Fruit fly (Drosophila melanogaster) whole organism, embryonic: ENCODE measurements around the gene Atg5.

Experiments used
- B-H2 ChIP-seq: fragments of 200-800 bp; sonication (Bioruptor generic); optimal IDR thresholded peaks from 2 replicates; lab custom pipeline; 2018; ENCODE audit warnings: missing biosample characterization, mild to moderate bottlenecking, missing genetic modification characterization
- CG10431 ChIP-seq: fragments of 200-800 bp; sonication (Bioruptor generic); optimal IDR thresholded peaks from 3 replicates; lab custom pipeline; 2018; ENCODE audit warnings: missing biosample characterization, mild to moderate bottlenecking, missing genetic modification characterization
- CG10959 ChIP-seq: fragments of 200-800 bp; sonication (Bioruptor generic); IDR thresholded peaks from 2 replicates; pipeline ENCODE4 v1.3.6; 2022; ENCODE audit warnings: missing biosample characterization, missing genetic modification characterization
- CG10979 ChIP-seq: fragments of 200-800 bp; sonication (Bioruptor generic); optimal IDR thresholded peaks from 2 replicates; lab custom pipeline; 2018; ENCODE audit warnings: missing biosample characterization, mild to moderate bottlenecking, missing genetic modification characterization, moderate library complexity
- CG12236 ChIP-seq: fragments of 200-800 bp; sonication (Bioruptor generic); optimal IDR thresholded peaks from 2 replicates; lab custom pipeline; 2016; ENCODE audit warnings: missing biosample characterization, missing genetic modification characterization
- CG14860 ChIP-seq: fragments of 200-800 bp; sonication (Bioruptor generic); IDR thresholded peaks from 3 replicates; pipeline ENCODE4 v1.3.6; 2022; ENCODE audit warnings: missing biosample characterization, missing genetic modification characterization; ENCODE audit not compliant: partially characterized antibody
- CG15269 ChIP-seq: fragments of 200-800 bp; sonication (Bioruptor generic); optimal IDR thresholded peaks from 2 replicates; lab custom pipeline; 2018; ENCODE audit warnings: missing biosample characterization, mild to moderate bottlenecking, missing genetic modification characterization, moderate library complexity
- CG1602 ChIP-seq: fragments of 200-800 bp; sonication (Bioruptor generic); optimal IDR thresholded peaks from 3 replicates; lab custom pipeline; 2016; ENCODE audit warnings: missing biosample characterization, missing genetic modification characterization
- CG1647 ChIP-seq: fragments of 200-800 bp; sonication (Bioruptor generic); optimal IDR thresholded peaks from 3 replicates; lab custom pipeline; 2016; ENCODE audit warnings: missing biosample characterization, missing genetic modification characterization
- CG18262 ChIP-seq: fragments of 200-800 bp; optimal IDR thresholded peaks from 3 replicates; lab custom pipeline; 2019; ENCODE audit warnings: missing biosample characterization, mild to moderate bottlenecking, missing genetic modification characterization, moderate library complexity
- CG18599 ChIP-seq: fragments of 200-800 bp; sonication (Bioruptor generic); optimal IDR thresholded peaks from 3 replicates; lab custom pipeline; 2017; ENCODE audit warnings: missing biosample characterization, missing genetic modification characterization, mild to moderate bottlenecking, moderate library complexity, missing genetic modification reagents
- CG31365 ChIP-seq: fragments of 200-800 bp; sonication (Bioruptor generic); optimal IDR thresholded peaks from 2 replicates; lab custom pipeline; 2018; ENCODE audit warnings: missing biosample characterization, mild to moderate bottlenecking, missing genetic modification characterization
- CG3281 ChIP-seq: fragments of 200-800 bp; sonication (Bioruptor generic); optimal IDR thresholded peaks from 3 replicates; lab custom pipeline; 2017; ENCODE audit warnings: missing biosample characterization, mild to moderate bottlenecking, missing genetic modification characterization
- CG3407 ChIP-seq: fragments of 200-800 bp; sonication (Bioruptor generic); optimal IDR thresholded peaks from 2 replicates; lab custom pipeline; 2018; ENCODE audit warnings: missing biosample characterization, mild to moderate bottlenecking, missing genetic modification characterization
- CG4617 ChIP-seq: fragments of 200-800 bp; sonication (Bioruptor generic); optimal IDR thresholded peaks from 3 replicates; lab custom pipeline; 2016; ENCODE audit warnings: missing biosample characterization, missing genetic modification characterization, borderline replicate concordance
- CG6254 ChIP-seq: fragments of 200-800 bp; sonication (Bioruptor generic); optimal IDR thresholded peaks from 3 replicates; lab custom pipeline; 2017; ENCODE audit warnings: mild to moderate bottlenecking, missing biosample characterization, missing genetic modification reagents, missing genetic modification characterization
- CG6683 ChIP-seq: fragments of 200-800 bp; sonication (Bioruptor generic); optimal IDR thresholded peaks from 2 replicates; lab custom pipeline; 2017; ENCODE audit warnings: missing biosample characterization, mild to moderate bottlenecking, missing genetic modification characterization, missing genetic modification reagents
- CG7839 ChIP-seq: fragments of 200-800 bp; sonication (Bioruptor generic); optimal IDR thresholded peaks from 3 replicates; lab custom pipeline; 2018; ENCODE audit warnings: missing biosample characterization, mild to moderate bottlenecking, missing genetic modification characterization, moderate library complexity
- CG8290 ChIP-seq, 3 experiments: fragments of 200-800 bp; sonication (Bioruptor generic); optimal IDR thresholded peaks; 2 replicates each; lab custom pipeline; 2016 to 2019; ENCODE audit warnings: missing biosample characterization in 3 of 3, missing genetic modification characterization in 3 of 3, mild to moderate bottlenecking in 2 of 3, moderate library complexity in 1 of 3
- CG8478 ChIP-seq: fragments of >200 bp; optimal IDR thresholded peaks from 2 replicates; lab custom pipeline; 2018
- CrebB ChIP-seq: fragments of 200-800 bp; sonication (Bioruptor generic); optimal IDR thresholded peaks from 3 replicates; lab custom pipeline; 2018; ENCODE audit warnings: missing biosample characterization, mild to moderate bottlenecking, missing genetic modification characterization
- Dbx ChIP-seq: fragments of 200-800 bp; sonication (Bioruptor generic); IDR thresholded peaks from 3 replicates; pipeline ENCODE4 v1.3.6; 2022; ENCODE audit warnings: missing biosample characterization, missing genetic modification characterization
- Doc2 ChIP-seq: fragments of 200-800 bp; sonication (Bioruptor generic); IDR thresholded peaks from 2 replicates; pipeline ENCODE4 v1.3.6; 2022; ENCODE audit warnings: missing biosample characterization, missing genetic modification characterization
- Gsc ChIP-seq: fragments of 200-800 bp; sonication (Bioruptor generic); IDR thresholded peaks from 2 replicates; pipeline ENCODE4 v1.3.6; 2022; ENCODE audit warnings: missing biosample characterization, missing genetic modification characterization
- HHEX ChIP-seq: fragments of 200-800 bp; sonication (Bioruptor generic); optimal IDR thresholded peaks from 3 replicates; lab custom pipeline; 2017; ENCODE audit warnings: missing biosample characterization, mild to moderate bottlenecking, missing genetic modification characterization, missing genetic modification reagents
- Oli ChIP-seq: fragments of 200-800 bp; sonication (Bioruptor generic); optimal IDR thresholded peaks from 2 replicates; lab custom pipeline; 2018; ENCODE audit warnings: missing biosample characterization, mild to moderate bottlenecking, missing genetic modification characterization, moderate library complexity
- Opbp ChIP-seq: fragments of 200-800 bp; sonication (Bioruptor generic); IDR thresholded peaks from 3 replicates; pipeline ENCODE4 v1.3.6; 2022; ENCODE audit warnings: missing biosample characterization, missing genetic modification characterization; ENCODE audit not compliant: partially characterized antibody
- Optix ChIP-seq: fragments of 200-800 bp; sonication (Bioruptor generic); IDR thresholded peaks from 3 replicates; pipeline ENCODE4 v1.3.6; 2022; ENCODE audit warnings: missing biosample characterization, missing genetic modification characterization
- Rfx ChIP-seq: fragments of 200-800 bp; sonication (Bioruptor generic); IDR thresholded peaks from 2 replicates; pipeline ENCODE4 v1.3.6; 2022; ENCODE audit warnings: missing biosample characterization, missing genetic modification characterization
- Sry-δ ChIP-seq: fragments of 200-800 bp; sonication (Bioruptor generic); optimal IDR thresholded peaks from 2 replicates; lab custom pipeline; 2016; ENCODE audit warnings: missing biosample characterization, missing genetic modification characterization
- amos ChIP-seq: fragments of 200-800 bp; sonication (Bioruptor generic); IDR thresholded peaks from 2 replicates; pipeline ENCODE4 v1.3.6; 2022; ENCODE audit warnings: missing biosample characterization, missing genetic modification characterization; ENCODE audit not compliant: partially characterized antibody
- ase ChIP-seq: fragments of 200-800 bp; sonication (Bioruptor generic); IDR thresholded peaks from 3 replicates; pipeline ENCODE4 v1.3.6; 2022; ENCODE audit warnings: missing biosample characterization, missing genetic modification characterization
- az2 ChIP-seq: fragments of 200-800 bp; sonication (Bioruptor generic); optimal IDR thresholded peaks from 3 replicates; lab custom pipeline; 2016; ENCODE audit warnings: missing biosample characterization, missing genetic modification characterization
- bab2 ChIP-seq: fragments of 200-800 bp; sonication (Bioruptor generic); optimal IDR thresholded peaks from 2 replicates; lab custom pipeline; 2016; ENCODE audit warnings: missing biosample characterization, missing genetic modification characterization
- bsh ChIP-seq, 2 experiments: fragments of 200-800 bp; sonication (Bioruptor generic); optimal IDR thresholded peaks; 2 replicates each; lab custom pipeline; 2017 to 2018; ENCODE audit warnings: mild to moderate bottlenecking in 2 of 2, missing biosample characterization in 2 of 2, missing genetic modification characterization in 2 of 2, moderate library complexity in 1 of 2
- btn ChIP-seq: fragments of 200-800 bp; sonication (Bioruptor generic); optimal IDR thresholded peaks from 2 replicates; lab custom pipeline; 2016; ENCODE audit warnings: missing biosample characterization, missing genetic modification characterization
- cas ChIP-seq: fragments of 200-800 bp; sonication (Bioruptor generic); IDR thresholded peaks from 2 replicates; pipeline ENCODE4 v1.3.6; 2022; ENCODE audit warnings: missing biosample characterization, missing genetic modification characterization
- crc ChIP-seq: fragments of 200-800 bp; sonication (Bioruptor generic); optimal IDR thresholded peaks from 2 replicates; lab custom pipeline; 2016; ENCODE audit warnings: missing biosample characterization, missing genetic modification characterization
- dan ChIP-seq: fragments of 200-800 bp; sonication (Bioruptor generic); IDR thresholded peaks from 2 replicates; pipeline ENCODE4 v1.3.6; 2022; ENCODE audit warnings: missing biosample characterization, missing genetic modification characterization
- dati ChIP-seq: fragments of 200-800 bp; sonication (Bioruptor generic); IDR thresholded peaks from 2 replicates; pipeline ENCODE4 v1.3.6; 2022; ENCODE audit warnings: missing biosample characterization, missing genetic modification characterization
- fd3F ChIP-seq: fragments of 200-800 bp; sonication (Bioruptor generic); optimal IDR thresholded peaks from 2 replicates; lab custom pipeline; 2018; ENCODE audit warnings: missing biosample characterization, mild to moderate bottlenecking, missing genetic modification characterization, moderate library complexity
- ind ChIP-seq: fragments of 200-800 bp; sonication (Bioruptor generic); optimal IDR thresholded peaks from 3 replicates; lab custom pipeline; 2016; ENCODE audit warnings: missing biosample characterization, missing genetic modification characterization
- mam ChIP-seq: fragments of 200-800 bp; sonication (Bioruptor generic); optimal IDR thresholded peaks from 3 replicates; lab custom pipeline; 2016; ENCODE audit warnings: missing biosample characterization, missing genetic modification characterization
- odd ChIP-seq: fragments of 200-800 bp; sonication (Bioruptor generic); optimal IDR thresholded peaks from 2 replicates; lab custom pipeline; 2017; ENCODE audit warnings: missing biosample characterization, mild to moderate bottlenecking, missing genetic modification characterization
- org-1 ChIP-seq: fragments of 200-800 bp; sonication (Bioruptor generic); optimal IDR thresholded peaks from 2 replicates; lab custom pipeline; 2017; ENCODE audit warnings: missing biosample characterization, missing genetic modification characterization
- sr ChIP-seq: fragments of 200-800 bp; sonication (Bioruptor generic); IDR thresholded peaks from 3 replicates; pipeline ENCODE4 v1.3.6; 2022; ENCODE audit warnings: missing biosample characterization, missing genetic modification characterization
- tap ChIP-seq: fragments of 200-800 bp; optimal IDR thresholded peaks from 3 replicates; lab custom pipeline; 2019; ENCODE audit warnings: missing biosample characterization, mild to moderate bottlenecking, missing genetic modification characterization, moderate library complexity
- tgo ChIP-seq: fragments of 200-800 bp; sonication (Bioruptor generic); IDR thresholded peaks from 3 replicates; pipeline ENCODE4 v1.3.6; 2022; ENCODE audit warnings: missing biosample characterization, missing genetic modification characterization

The Atg5 gene

dm6 chrX:7285995-7286985 is 37.3 kb downstream of the Atg5 start, which contains the start of gene CG2059 (continued):
- TF ChIP-seq Optix (GFP tag; lab: Robert Waterston, UW) (no peak), CG8478 (lab: Kevin White, UChicago) (no peak), amos (peak; percentile 66), CG15269 (tag; lab: Kevin White, UChicago) (peak; percentile 4), Gsc (no peak), tgo (GFP tag; lab: Robert Waterston, UW) (peak; percentile 22; the same call in 2 of the 3 replicates), CG6254 (no peak), CG6683 (GFP tag; lab: Kevin White, UChicago) (no peak), CG10959 (GFP tag; lab: Robert Waterston, UW) (peak; percentile 53; the same call in 1 of the 2 replicates), CG10979 (tag; lab: Kevin White, UChicago) (peak; percentile 24), CG4617 (GFP tag; lab: Kevin White, UChicago) (peak; percentile 47), Oli (no peak), CG3407 (peak; percentile 6), Dbx (peak; percentile 72), bsh (GFP tag; optimal IDR thresholded peaks at IDR 0.05; lab: Kevin White, UChicago) (peak in 1 of 2 experiments; percentile 22), CG14860 (no peak), bab2 (GFP tag; lab: Kevin White, UChicago) (peak; percentile 56), crc (GFP tag; lab: Kevin White, UChicago) (no peak), sr (GFP tag; lab: Robert Waterston, UW) (0 out of 3 replicates have a peak, but pooled peaks have one; percentile 23), Doc2 (GFP tag; lab: Robert Waterston, UW) (no peak), CrebB (tag; lab: Kevin White, UChicago) (peak; percentile 31), org-1 (GFP tag; lab: Kevin White, UChicago) (peak; percentile 3), Rfx (GFP tag; lab: Robert Waterston, UW) (peak; percentile 79), ase (GFP tag; lab: Robert Waterston, UW) (peak; percentile 53; the same call in 1 of the 3 replicates), tap (tag; lab: Kevin White, UChicago) (no peak), dan (GFP tag; lab: Robert Waterston, UW) (no peak), CG12236 (no peak), odd (GFP tag; lab: Kevin White, UChicago) (no peak), B-H2 (GFP tag; lab: Kevin White, UChicago) (peak; percentile 71), CG3281 (GFP tag; lab: Kevin White, UChicago) (peak; percentile 44), CG18262 (tag; lab: Kevin White, UChicago) (peak; percentile 44), CG10431 (no peak), HHEX (peak; percentile 41), Sry-δ (peak; percentile 67), CG18599 (GFP tag; lab: Kevin White, UChicago) (peak; percentile 21), dati (no peak), CG1647 (GFP tag; lab: Kevin White, UChicago) (peak; percentile 16), mam (GFP tag; lab: Kevin White, UChicago) (peak; percentile 68), CG1602 (GFP tag; lab: Kevin White, UChicago) (peak; percentile 26), az2 (GFP tag; lab: Kevin White, UChicago) (no peak), fd3F (GFP tag; lab: Kevin White, UChicago) (no peak), Opbp (GFP tag; lab: Robert Waterston, UW) (peak; percentile 80), btn (GFP tag; lab: Kevin White, UChicago) (no peak), CG7839 (tag; lab: Kevin White, UChicago) (peak; percentile 47), cas (GFP tag; lab: Robert Waterston, UW) (no peak), ind (no peak), CG8290 (GFP tag; optimal IDR thresholded peaks at IDR 0.05; lab: Kevin White, UChicago) (no peak), CG8290 (tag; optimal IDR thresholded peaks at IDR 0.05; lab: Kevin White, UChicago) (peak in 1 of 2 experiments; percentile 94), CG31365 (tag; lab: Kevin White, UChicago) (no peak)
